Fruit fly (Drosophila melanogaster): ENCODE measurements around the gene CrebB.

CrebB gene

DNA sequence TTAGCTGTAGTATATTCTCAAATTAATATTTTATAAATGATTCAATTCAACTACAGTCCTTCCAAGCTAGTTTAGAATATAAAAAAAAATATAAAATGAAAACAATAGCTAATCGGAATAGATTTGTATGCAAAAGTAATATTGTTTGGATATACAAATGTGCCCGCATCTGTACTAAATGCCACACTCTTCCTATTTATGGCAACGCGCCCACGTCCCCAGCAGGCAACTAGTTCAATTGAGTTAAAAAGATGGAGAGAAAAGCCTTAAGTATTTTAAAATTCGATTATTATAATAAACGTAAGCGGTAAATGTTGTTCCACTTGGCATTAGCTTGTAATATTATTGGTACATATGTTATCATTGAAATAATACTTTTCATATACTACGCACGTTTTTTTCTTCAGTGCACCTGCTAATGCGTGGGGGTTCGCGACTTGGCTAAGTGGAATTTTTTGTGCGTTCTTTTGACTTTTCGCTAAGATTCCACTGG lies 39.5 kb downstream of the CrebB start:
- no peak for TF ChIP-seq CG8478 (optimal IDR thresholded peaks at IDR 0.05)
- TF ChIP-seq CTCF (optimal IDR thresholded peaks at IDR 0.05): no peak

- no peak for TF ChIP-seq CG8478 (optimal IDR thresholded peaks at IDR 0.05)
- no peak for TF ChIP-seq CTCF (optimal IDR thresholded peaks at IDR 0.05)
These were observed 40.6 kb downstream of the CrebB start for dm6 chrX:18406593-18407393.

- TF ChIP-seq CG8478 (optimal IDR thresholded peaks at IDR 0.05) (no peak), CTCF (optimal IDR thresholded peaks at IDR 0.05) (no peak)
These were observed 41.2 kb downstream of the CrebB start for dm6 chrX:18407394-18407721.

DNA sequence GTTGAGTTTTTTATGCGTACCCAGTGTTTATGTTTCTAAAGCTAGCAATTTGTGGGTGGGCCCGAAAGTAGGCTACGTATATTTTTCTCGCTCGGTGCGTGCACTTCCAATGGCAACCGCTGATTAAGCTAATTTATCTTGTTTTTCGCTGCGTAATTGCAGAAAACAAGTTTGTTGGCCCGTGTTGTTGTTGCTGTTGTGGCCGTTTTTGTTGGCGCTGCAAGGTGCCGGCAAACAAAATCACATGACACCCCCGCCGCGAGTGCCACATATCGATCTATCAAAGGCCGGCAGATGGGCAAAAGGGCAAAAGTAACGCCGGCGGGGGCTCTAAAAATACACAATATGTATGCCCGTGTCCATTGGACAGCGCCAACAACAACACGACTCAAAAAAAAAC lies 43.3 kb downstream of the CrebB start:
- TF ChIP-seq CG8478 (optimal IDR thresholded peaks at IDR 0.05) (no peak), CTCF (optimal IDR thresholded peaks at IDR 0.05) (no peak)

DNA sequence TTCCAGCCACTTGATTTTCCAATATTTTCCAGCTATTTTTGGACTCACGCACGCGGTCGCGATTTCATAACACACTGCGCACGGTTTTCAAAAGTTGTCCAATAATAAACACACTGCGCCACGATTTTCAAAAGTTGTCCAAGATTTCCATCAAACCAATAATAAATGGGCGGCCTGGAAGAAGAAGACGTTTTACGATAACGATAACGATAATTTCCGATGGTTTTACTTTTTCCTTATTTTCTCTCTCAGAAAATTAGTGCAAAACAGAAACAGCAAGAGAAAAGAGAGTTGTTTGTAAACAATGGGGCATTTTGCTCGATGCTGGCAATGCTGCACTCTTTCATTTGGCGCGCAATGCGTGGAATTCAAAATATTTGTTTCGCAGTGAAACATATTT lies 43.8 kb downstream of the CrebB start, which contains the start of gene Nt5b:
Nt5b (minus strand) TSS at position 207 of the 400 bp plus-strand sequence.
- no peak for TF ChIP-seq CTCF (optimal IDR thresholded peaks at IDR 0.05)
- TF ChIP-seq CG8478 (optimal IDR thresholded peaks at IDR 0.05): no peak

DNA sequence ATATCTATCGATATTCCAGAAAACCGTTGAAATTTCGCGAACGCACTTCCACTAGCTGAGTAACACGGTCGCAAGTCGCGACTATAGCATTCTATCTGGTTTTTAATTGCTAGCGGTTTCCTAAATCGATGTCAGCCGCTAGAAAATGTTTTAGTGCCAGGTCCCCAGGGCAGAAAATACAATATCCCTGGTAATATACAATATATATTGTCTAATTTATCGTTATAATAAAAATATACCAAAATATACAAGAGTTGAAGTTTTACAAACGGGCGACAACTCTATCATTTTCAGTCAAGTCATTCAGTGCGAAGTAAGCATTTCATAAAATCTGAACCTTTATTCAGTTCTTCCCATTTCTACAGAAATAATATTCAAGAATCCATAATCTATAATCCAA lies 49.0 kb downstream of the CrebB start, which contains the start of gene CG15056:
CG15056 (plus strand) TSS at position 301 of the 400 bp plus-strand sequence.
- TF ChIP-seq CTCF (optimal IDR thresholded peaks at IDR 0.05): no peak
- no peak for TF ChIP-seq CG8478 (optimal IDR thresholded peaks at IDR 0.05)

- no peak for TF ChIP-seq CTCF (optimal IDR thresholded peaks at IDR 0.05)
- no peak for TF ChIP-seq CG8478 (optimal IDR thresholded peaks at IDR 0.05)
These were observed 56.0 kb downstream of the CrebB start, which contains the start of gene CG42323 for dm6 chrX:18422112-18422511. Gene CG42323 (plus strand): TSS chrX:18422413.

Measured in S2 (cell line).